Fruit fly (Drosophila melanogaster): ENCODE data around the gene Ank.

DNA sequence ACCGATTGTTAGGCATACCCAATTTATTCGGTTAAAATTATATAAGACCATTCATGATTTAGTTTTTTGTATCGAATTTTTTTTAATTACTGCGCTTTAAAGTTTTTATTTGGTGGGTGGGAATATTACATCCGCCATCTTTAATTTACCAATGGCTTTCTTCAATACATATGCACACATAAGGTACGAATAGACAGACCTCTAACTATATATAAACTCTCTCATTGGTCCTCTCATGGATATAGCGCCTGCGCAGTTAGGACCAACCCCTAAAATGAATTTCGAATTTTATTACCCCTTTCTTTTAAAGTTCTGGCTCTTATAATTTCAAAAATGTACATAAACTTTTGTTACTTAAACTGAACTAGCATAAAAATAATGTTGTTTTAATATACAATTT, 42.4 kb downstream of the Ank start:
- TF ChIP-seq CG31627 (GFP tag; optimal IDR thresholded peaks at IDR 0.05) (no peak), CG6808 (GFP tag; optimal IDR thresholded peaks at IDR 0.05) (no peak), achi (GFP tag; optimal IDR thresholded peaks at IDR 0.05) (no peak), CG6854 (GFP tag; optimal IDR thresholded peaks at IDR 0.05) (no peak)

All from whole organism, prepupa.